Worm (Caenorhabditis elegans) whole organism, L2 larva: ENCODE data around the gene ceh-100.

Source experiments
- alr-1 ChIP-seq: fragments of 150-350 bp; optimal IDR thresholded peaks from 2 replicates; lab custom pipeline; 2014; ENCODE audit warnings: missing biosample characterization, missing genetic modification characterization
- nhr-25 ChIP-seq: fragments of 150-350 bp; sonication (generic microtip); optimal IDR thresholded peaks from 3 replicates; lab custom pipeline; 2014; ENCODE audit warnings: missing biosample characterization, missing genetic modification characterization

- TF ChIP-seq nhr-25 = no peak
- no peak for TF ChIP-seq alr-1
Observed at ce11 chrII:12626887-12627286, 23.4 kb upstream of the ceh-100 start, which contains the start of gene nspe-7.
